Fruit fly (Drosophila melanogaster) whole organism, embryonic: ENCODE measurements around the gene EMC6.

ENCODE experiments used
- Adf1 ChIP-seq: fragments of 200-800 bp; sonication (Bioruptor generic); IDR thresholded peaks from 2 replicates; pipeline ENCODE4 v1.3.6; 2022; ENCODE audit warnings: missing biosample characterization, missing genetic modification characterization
- Aef1 ChIP-seq: fragments of 200-800 bp; sonication (Bioruptor generic); IDR thresholded peaks from 3 replicates; pipeline ENCODE4 v1.3.6; 2022; ENCODE audit warnings: missing biosample characterization, missing genetic modification characterization
- Bteb2 ChIP-seq: fragments of 200-800 bp; sonication (Bioruptor generic); optimal IDR thresholded peaks from 2 replicates; lab custom pipeline; 2016; ENCODE audit warnings: missing biosample characterization, missing genetic modification characterization
- CG10959 ChIP-seq: fragments of 200-800 bp; sonication (Bioruptor generic); IDR thresholded peaks from 2 replicates; pipeline ENCODE4 v1.3.6; 2022; ENCODE audit warnings: missing biosample characterization, missing genetic modification characterization
- CG11085 ChIP-seq: fragments of 200-800 bp; sonication (Bioruptor generic); IDR thresholded peaks from 2 replicates; pipeline ENCODE4 v1.3.6; 2022; ENCODE audit warnings: missing biosample characterization, missing genetic modification characterization
- CG11696 ChIP-seq: fragments of 200-800 bp; sonication (Bioruptor generic); IDR thresholded peaks from 2 replicates; pipeline ENCODE4 v1.3.6; 2022; ENCODE audit warnings: missing biosample characterization, missing genetic modification characterization
- CG12659 ChIP-seq: fragments of 200-800 bp; sonication (Bioruptor generic); optimal IDR thresholded peaks from 3 replicates; lab custom pipeline; 2017; ENCODE audit warnings: mild to moderate bottlenecking, missing biosample characterization, missing genetic modification reagents, missing genetic modification characterization
- CG12744 ChIP-seq: fragments of 200-800 bp; sonication (Bioruptor generic); optimal IDR thresholded peaks from 2 replicates; lab custom pipeline; 2016; ENCODE audit warnings: missing biosample characterization, missing genetic modification characterization
- CG15696 ChIP-seq: fragments of 200-800 bp; sonication (Bioruptor generic); optimal IDR thresholded peaks from 2 replicates; lab custom pipeline; 2019; ENCODE audit warnings: missing biosample characterization, mild to moderate bottlenecking, missing genetic modification characterization, moderate library complexity
- CG1603 ChIP-seq: fragments of 200-800 bp; sonication (Bioruptor generic); optimal IDR thresholded peaks from 2 replicates; lab custom pipeline; 2019; ENCODE audit warnings: missing biosample characterization, mild to moderate bottlenecking, missing genetic modification characterization, moderate library complexity
- CG2199 ChIP-seq: fragments of 200-800 bp; sonication (Bioruptor generic); IDR thresholded peaks from 3 replicates; pipeline ENCODE4 v1.3.6; 2022; ENCODE audit warnings: missing biosample characterization, missing genetic modification characterization
- CG2678 ChIP-seq: fragments of 200-800 bp; sonication (Bioruptor generic); optimal IDR thresholded peaks from 3 replicates; lab custom pipeline; 2019; ENCODE audit warnings: missing biosample characterization, mild to moderate bottlenecking, missing genetic modification characterization, moderate library complexity
- CG2875 ChIP-seq: fragments of 200-800 bp; sonication (Bioruptor generic); optimal IDR thresholded peaks from 2 replicates; lab custom pipeline; 2017; ENCODE audit warnings: missing biosample characterization, mild to moderate bottlenecking, missing genetic modification characterization, missing genetic modification reagents
- CG32532 ChIP-seq: fragments of 200-800 bp; sonication (Bioruptor generic); IDR thresholded peaks from 2 replicates; pipeline ENCODE4 v1.3.6; 2022; ENCODE audit warnings: missing biosample characterization, missing genetic modification characterization
- CG32767 ChIP-seq: fragments of 200-800 bp; sonication (Bioruptor generic); IDR thresholded peaks from 2 replicates; pipeline ENCODE4 v1.3.6; 2022; ENCODE audit warnings: missing biosample characterization, missing genetic modification characterization
- CG33557 ChIP-seq: fragments of 200-800 bp; sonication (Bioruptor generic); optimal IDR thresholded peaks from 2 replicates; lab custom pipeline; 2019; ENCODE audit warnings: missing biosample characterization, mild to moderate bottlenecking, missing genetic modification characterization, moderate library complexity
- CG4854 ChIP-seq: fragments of 200-800 bp; sonication (Bioruptor generic); optimal IDR thresholded peaks from 2 replicates; lab custom pipeline; 2016; ENCODE audit warnings: missing biosample characterization, missing genetic modification characterization, inconsistent platforms
- CG6854 ChIP-seq: fragments of 200-800 bp; sonication (Bioruptor generic); optimal IDR thresholded peaks from 3 replicates; lab custom pipeline; 2017; ENCODE audit warnings: missing biosample characterization, mild to moderate bottlenecking, missing genetic modification characterization
- CG9437 ChIP-seq: fragments of 200-800 bp; sonication (Bioruptor generic); optimal IDR thresholded peaks from 2 replicates; lab custom pipeline; 2018; ENCODE audit warnings: missing biosample characterization, mild to moderate bottlenecking, missing genetic modification characterization
- D ChIP-seq, 2 experiments: fragments of 200-800 bp in 1 of 2; fragments of >200 bp in 1 of 2; sonication (Bioruptor generic) in 1 of 2; optimal IDR thresholded peaks; 2 replicates in 1 of 2; 3 replicates in 1 of 2; lab custom pipeline; 2017; ENCODE audit warnings: mild to moderate bottlenecking in 1 of 2, missing biosample characterization in 1 of 2, missing genetic modification characterization in 1 of 2, missing genetic modification reagents in 1 of 2
- D19A ChIP-seq: fragments of 200-800 bp; optimal IDR thresholded peaks from 3 replicates; lab custom pipeline; 2019; ENCODE audit warnings: missing biosample characterization, mild to moderate bottlenecking, missing genetic modification characterization, moderate library complexity
- Dip3 ChIP-seq: fragments of 200-800 bp; sonication (Bioruptor generic); optimal IDR thresholded peaks from 3 replicates; lab custom pipeline; 2016; ENCODE audit warnings: missing biosample characterization, missing genetic modification characterization
- GATAe ChIP-seq: fragments of 200-800 bp; sonication (Bioruptor generic); conservative IDR thresholded peaks from 2 replicates; pipeline ENCODE4 v1.3.6; 2022; ENCODE audit warnings: missing biosample characterization, missing genetic modification characterization
- Rx ChIP-seq: fragments of 200-800 bp; sonication (Bioruptor generic); IDR thresholded peaks from 2 replicates; pipeline ENCODE4 v1.3.6; 2022; ENCODE audit warnings: missing biosample characterization, missing genetic modification characterization
- Scr ChIP-seq: fragments of 200-800 bp; sonication (Bioruptor generic); IDR thresholded peaks from 2 replicates; pipeline ENCODE4 v1.3.6; 2022; ENCODE audit warnings: missing biosample characterization, missing genetic modification characterization; ENCODE audit not compliant: partially characterized antibody
- Sin3A ChIP-seq: fragments of >200 bp; optimal IDR thresholded peaks from 2 replicates; lab custom pipeline; 2018
- Vsx1 ChIP-seq: fragments of 200-800 bp; sonication (Bioruptor generic); optimal IDR thresholded peaks from 2 replicates; lab custom pipeline; 2017; ENCODE audit warnings: missing biosample characterization, mild to moderate bottlenecking, missing genetic modification characterization, missing genetic modification reagents
- abd-A ChIP-seq: fragments of 200-800 bp; sonication (Bioruptor generic); optimal IDR thresholded peaks from 3 replicates; lab custom pipeline; 2019; ENCODE audit warnings: missing biosample characterization, mild to moderate bottlenecking, missing genetic modification characterization, moderate library complexity
- az2 ChIP-seq: fragments of 200-800 bp; sonication (Bioruptor generic); optimal IDR thresholded peaks from 3 replicates; lab custom pipeline; 2016; ENCODE audit warnings: missing biosample characterization, missing genetic modification characterization
- bcd ChIP-seq: fragments of 200-800 bp; sonication (Bioruptor generic); optimal IDR thresholded peaks from 2 replicates; lab custom pipeline; 2017; ENCODE audit warnings: missing biosample characterization, mild to moderate bottlenecking, missing genetic modification characterization
- chm ChIP-seq: fragments of 200-800 bp; sonication (Bioruptor generic); IDR thresholded peaks from 2 replicates; pipeline ENCODE4 v1.3.6; 2022; ENCODE audit warnings: missing biosample characterization, missing genetic modification characterization
- emc ChIP-seq: fragments of 200-800 bp; sonication (Bioruptor generic); optimal IDR thresholded peaks from 2 replicates; lab custom pipeline; 2016; ENCODE audit warnings: missing biosample characterization, missing genetic modification characterization
- esg ChIP-seq: fragments of 200-800 bp; sonication (Bioruptor generic); conservative IDR thresholded peaks from 2 replicates; pipeline ENCODE4 v1.3.6; 2022; ENCODE audit warnings: missing biosample characterization, missing genetic modification characterization
- grn ChIP-seq: fragments of 200-800 bp; sonication (Bioruptor generic); optimal IDR thresholded peaks from 3 replicates; lab custom pipeline; 2017; ENCODE audit warnings: missing biosample characterization, missing genetic modification characterization
- ind ChIP-seq: fragments of 200-800 bp; sonication (Bioruptor generic); optimal IDR thresholded peaks from 3 replicates; lab custom pipeline; 2016; ENCODE audit warnings: missing biosample characterization, missing genetic modification characterization
- insv ChIP-seq, 2 experiments: fragments of 200-800 bp; sonication (Bioruptor generic); optimal IDR thresholded peaks; 3 replicates each; lab custom pipeline; 2016 to 2018; ENCODE audit warnings: missing biosample characterization in 2 of 2, missing genetic modification characterization in 2 of 2
- kah ChIP-seq: fragments of 200-800 bp; sonication (Bioruptor generic); optimal IDR thresholded peaks from 2 replicates; lab custom pipeline; 2018; ENCODE audit warnings: missing biosample characterization, mild to moderate bottlenecking, missing genetic modification characterization
- lbe ChIP-seq: fragments of 200-800 bp; sonication (Bioruptor generic); optimal IDR thresholded peaks from 2 replicates; lab custom pipeline; 2016; ENCODE audit warnings: missing biosample characterization, mild to moderate bottlenecking, missing genetic modification characterization
- lilli ChIP-seq: fragments of 200-800 bp; sonication (Bioruptor generic); optimal IDR thresholded peaks from 3 replicates; lab custom pipeline; 2016; ENCODE audit warnings: missing biosample characterization, missing genetic modification characterization
- lmd ChIP-seq: fragments of 200-800 bp; sonication (Bioruptor generic); IDR thresholded peaks from 2 replicates; pipeline ENCODE4 v1.3.6; 2022; ENCODE audit warnings: missing biosample characterization, missing genetic modification characterization
- maf-S ChIP-seq: fragments of 200-800 bp; sonication (Bioruptor generic); optimal IDR thresholded peaks from 2 replicates; lab custom pipeline; 2016; ENCODE audit warnings: missing biosample characterization, missing genetic modification characterization
- pnt ChIP-seq: fragments of 200-800 bp; sonication (Bioruptor generic); optimal IDR thresholded peaks from 3 replicates; lab custom pipeline; 2016; ENCODE audit warnings: missing biosample characterization, missing genetic modification characterization
- psq ChIP-seq: fragments of 200-800 bp; sonication (Bioruptor generic); optimal IDR thresholded peaks from 2 replicates; lab custom pipeline; 2017; ENCODE audit warnings: missing biosample characterization, missing genetic modification characterization
- pzg ChIP-seq: fragments of 200-800 bp; sonication (Bioruptor generic); optimal IDR thresholded peaks from 3 replicates; lab custom pipeline; 2018; ENCODE audit warnings: missing biosample characterization, mild to moderate bottlenecking, missing genetic modification characterization, moderate library complexity
- salm ChIP-seq: fragments of 200-800 bp; sonication (Bioruptor generic); optimal IDR thresholded peaks from 2 replicates; lab custom pipeline; 2018; ENCODE audit warnings: missing biosample characterization, mild to moderate bottlenecking, missing genetic modification characterization
- sens-2 ChIP-seq: fragments of 200-800 bp; sonication (Bioruptor generic); IDR thresholded peaks from 2 replicates; pipeline ENCODE4 v1.3.6; 2022; ENCODE audit warnings: missing biosample characterization, missing genetic modification characterization
- slbo ChIP-seq: fragments of 200-800 bp; sonication (Bioruptor generic); IDR thresholded peaks from 2 replicates; pipeline ENCODE4 v1.3.6; 2022; ENCODE audit warnings: missing biosample characterization, missing genetic modification characterization
- sr ChIP-seq: fragments of 200-800 bp; sonication (Bioruptor generic); IDR thresholded peaks from 3 replicates; pipeline ENCODE4 v1.3.6; 2022; ENCODE audit warnings: missing biosample characterization, missing genetic modification characterization
- tap ChIP-seq: fragments of 200-800 bp; optimal IDR thresholded peaks from 3 replicates; lab custom pipeline; 2019; ENCODE audit warnings: missing biosample characterization, mild to moderate bottlenecking, missing genetic modification characterization, moderate library complexity
- tin ChIP-seq: fragments of 200-800 bp; sonication (Bioruptor generic); optimal IDR thresholded peaks from 3 replicates; lab custom pipeline; 2016; ENCODE audit warnings: missing biosample characterization, missing genetic modification characterization
- tll ChIP-seq, 2 experiments: fragments of 200-800 bp in 1 of 2; fragments of >200 bp in 1 of 2; sonication (Bioruptor generic) in 1 of 2; optimal IDR thresholded peaks; 2 replicates each; lab custom pipeline; 2017 to 2019; ENCODE audit warnings: missing biosample characterization in 2 of 2, missing genetic modification characterization in 2 of 2, mild to moderate bottlenecking in 1 of 2, moderate library complexity in 1 of 2
- unc-4 ChIP-seq: fragments of 200-800 bp; sonication (Bioruptor generic); IDR thresholded peaks from 2 replicates; pipeline ENCODE4 v1.3.6; 2022; ENCODE audit warnings: missing biosample characterization, missing genetic modification characterization; ENCODE audit not compliant: partially characterized antibody

The EMC6 gene

DNA sequence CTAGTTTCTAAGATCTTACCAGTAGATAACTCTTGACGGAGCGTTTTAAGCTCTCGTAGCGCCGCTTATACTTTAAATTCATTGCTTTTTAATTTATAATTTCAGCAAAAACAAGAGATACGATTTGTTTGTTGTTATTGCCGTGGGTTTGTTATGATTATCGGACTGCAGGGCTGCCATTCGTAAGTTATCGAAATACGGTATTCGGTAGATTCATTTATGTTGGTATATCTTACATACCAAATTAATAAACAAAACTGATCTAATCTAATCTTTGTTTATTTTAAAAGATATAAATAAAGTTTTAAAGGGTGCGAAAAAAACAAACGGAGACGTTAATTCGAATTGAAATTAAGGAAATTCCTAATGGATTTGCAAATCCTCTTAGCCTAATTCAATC is 31.2 kb upstream of the EMC6 start, which contains the start of the genes CG31111 and stac:
Gene CG31111 (minus strand): TSS at position 162 of the 400 bp plus-strand sequence.
Gene stac (plus strand): TSS at position 271 of the 400 bp plus-strand sequence.
- TF ChIP-seq CG33557 (GFP tag; lab: Kevin White, UChicago) (no peak), D19A (tag; lab: Kevin White, UChicago) (no peak), CG2875 (no peak), az2 (GFP tag; lab: Kevin White, UChicago) (no peak), CG32767 (GFP tag; lab: Robert Waterston, UW) (no peak), ind (GFP tag; lab: Kevin White, UChicago) (no peak), D (optimal IDR thresholded peaks at IDR 0.05; lab: Kevin White, UChicago) (no peak), D (GFP tag; optimal IDR thresholded peaks at IDR 0.05; lab: Kevin White, UChicago) (no peak), GATAe (GFP tag; lab: Robert Waterston, UW) (no peak), tin (no peak), CG9437 (no peak), Sin3A (lab: Kevin White, UChicago) (no peak), CG2678 (tag; lab: Kevin White, UChicago) (no peak), esg (GFP tag; lab: Robert Waterston, UW) (no peak), salm (tag; lab: Kevin White, UChicago) (no peak), Adf1 (GFP tag; lab: Robert Waterston, UW) (no peak), CG10959 (GFP tag; lab: Robert Waterston, UW) (no peak), CG15696 (tag; lab: Kevin White, UChicago) (no peak), lbe (peak; percentile 49), CG32532 (GFP tag; lab: Robert Waterston, UW) (no peak), Dip3 (GFP tag; lab: Kevin White, UChicago) (no peak), sens-2 (GFP tag; lab: Robert Waterston, UW) (no peak), lmd (no peak), CG12744 (GFP tag; lab: Kevin White, UChicago) (no peak), CG1603 (tag; lab: Kevin White, UChicago) (peak; percentile 24), CG2199 (GFP tag; lab: Robert Waterston, UW) (no peak), slbo (GFP tag; lab: Robert Waterston, UW) (no peak), tap (tag; lab: Kevin White, UChicago) (no peak), emc (GFP tag; lab: Kevin White, UChicago) (no peak), pzg (GFP tag; lab: Kevin White, UChicago) (peak; percentile 44), chm (GFP tag; lab: Robert Waterston, UW) (no peak), CG12659 (GFP tag; lab: Kevin White, UChicago) (peak; percentile 31), maf-S (GFP tag; lab: Kevin White, UChicago) (no peak), CG4854 (GFP tag; lab: Kevin White, UChicago) (no peak), Rx (no peak), bcd (GFP tag; lab: Kevin White, UChicago) (no peak), insv (GFP tag; optimal IDR thresholded peaks at IDR 0.05; lab: Kevin White, UChicago) (no peak), Scr (peak; percentile 37), grn (peak; percentile 90), Vsx1 (GFP tag; lab: Kevin White, UChicago) (no peak), kah (no peak), tll (GFP tag; optimal IDR thresholded peaks at IDR 0.05; lab: Kevin White, UChicago) (no peak), sr (GFP tag; lab: Robert Waterston, UW) (no peak), Aef1 (GFP tag; lab: Robert Waterston, UW) (no peak), lilli (GFP tag; lab: Kevin White, UChicago) (no peak), psq (GFP tag; lab: Kevin White, UChicago) (no peak), pnt (no peak), CG11696 (GFP tag; lab: Robert Waterston, UW) (no peak), Bteb2 (GFP tag; lab: Kevin White, UChicago) (no peak), abd-A (no peak), CG6854 (GFP tag; lab: Kevin White, UChicago) (no peak), CG11085 (GFP tag; lab: Robert Waterston, UW) (no peak), unc-4 (0 out of 2 replicates have a peak, but pooled peaks have one; percentile 22)
